Fruit fly (Drosophila melanogaster) whole organism, prepupa: ENCODE results near the gene CG32719.

ENCODE experiments used
- Blimp-1 ChIP-seq: fragments of 200-800 bp; sonication (Bioruptor generic); optimal IDR thresholded peaks from 3 replicates; lab custom pipeline; 2017; ENCODE audit warnings: missing biosample characterization, missing genetic modification characterization, mild to moderate bottlenecking, moderate library complexity, missing genetic modification reagents
- CG10669 ChIP-seq: fragments of 200-800 bp; sonication (Bioruptor generic); optimal IDR thresholded peaks from 3 replicates; lab custom pipeline; 2018; ENCODE audit warnings: missing biosample characterization, mild to moderate bottlenecking, missing genetic modification characterization, moderate library complexity
- CG11294 ChIP-seq: fragments of 200-800 bp; sonication (Bioruptor generic); IDR thresholded peaks from 2 replicates; pipeline ENCODE4 v1.3.6; 2022; ENCODE audit warnings: missing biosample characterization, missing genetic modification characterization
- CG15336 ChIP-seq: fragments of 200-800 bp; sonication (Bioruptor generic); IDR thresholded peaks from 2 replicates; pipeline ENCODE4 v1.3.6; 2022; ENCODE audit warnings: missing biosample characterization, missing genetic modification characterization
- CG16779 ChIP-seq: fragments of 200-800 bp; sonication (Bioruptor generic); optimal IDR thresholded peaks from 3 replicates; lab custom pipeline; 2017; ENCODE audit warnings: missing biosample characterization, mild to moderate bottlenecking, missing genetic modification characterization
- CG31627 ChIP-seq: fragments of 200-800 bp; sonication (Bioruptor generic); optimal IDR thresholded peaks from 3 replicates; lab custom pipeline; 2016; ENCODE audit warnings: missing biosample characterization, missing genetic modification characterization
- CG32006 ChIP-seq: fragments of 200-800 bp; sonication (Bioruptor generic); optimal IDR thresholded peaks from 3 replicates; lab custom pipeline; 2017; ENCODE audit warnings: missing biosample characterization, mild to moderate bottlenecking, missing genetic modification characterization
- CG6792 ChIP-seq: fragments of 200-800 bp; sonication (Bioruptor generic); optimal IDR thresholded peaks from 3 replicates; lab custom pipeline; 2016; ENCODE audit warnings: missing biosample characterization, missing genetic modification characterization
- CG6854 ChIP-seq: fragments of 200-800 bp; sonication (Bioruptor generic); optimal IDR thresholded peaks from 2 replicates; lab custom pipeline; 2017; ENCODE audit warnings: missing biosample characterization, mild to moderate bottlenecking, missing genetic modification characterization
- CG7368 ChIP-seq: fragments of 200-800 bp; sonication (Bioruptor generic); optimal IDR thresholded peaks from 3 replicates; lab custom pipeline; 2016; ENCODE audit warnings: missing biosample characterization, missing genetic modification characterization
- CG9139 ChIP-seq: fragments of 200-800 bp; sonication (Bioruptor generic); optimal IDR thresholded peaks from 3 replicates; lab custom pipeline; 2017; ENCODE audit warnings: missing biosample characterization, mild to moderate bottlenecking, missing genetic modification characterization
- Eip75B ChIP-seq: fragments of 200-800 bp; sonication (Bioruptor generic); optimal IDR thresholded peaks from 3 replicates; lab custom pipeline; 2016; ENCODE audit warnings: missing biosample characterization, missing genetic modification characterization
- Eip78C ChIP-seq: fragments of 200-800 bp; sonication (Bioruptor generic); peaks from one replicate; lab custom pipeline; 2016; ENCODE audit warnings: missing biosample characterization, missing genetic modification characterization
- Eip93F ChIP-seq: fragments of 200-800 bp; sonication (Bioruptor generic); optimal IDR thresholded peaks from 2 replicates; lab custom pipeline; 2016; ENCODE audit warnings: missing biosample characterization, mild to moderate bottlenecking, missing genetic modification characterization
- Ets21C ChIP-seq: fragments of 200-800 bp; sonication (Bioruptor generic); optimal IDR thresholded peaks from 3 replicates; lab custom pipeline; 2016; ENCODE audit warnings: missing biosample characterization, missing genetic modification characterization
- Hr38 ChIP-seq: sonication (Bioruptor generic); optimal IDR thresholded peaks from 2 replicates; lab custom pipeline; 2016; ENCODE audit warnings: missing biosample characterization, missing genetic modification characterization
- Hr39 ChIP-seq: fragments of 200-800 bp; sonication (Bioruptor generic); optimal IDR thresholded peaks from 2 replicates; lab custom pipeline; 2016; ENCODE audit warnings: missing biosample characterization, missing genetic modification characterization
- Hr4 ChIP-seq: fragments of 200-800 bp; sonication (Bioruptor generic); optimal IDR thresholded peaks from 3 replicates; lab custom pipeline; 2016; ENCODE audit warnings: missing biosample characterization, missing genetic modification characterization
- Lpt ChIP-seq: fragments of 200-800 bp; sonication (Bioruptor generic); optimal IDR thresholded peaks from 3 replicates; lab custom pipeline; 2016; ENCODE audit warnings: missing biosample characterization, missing genetic modification characterization
- Met ChIP-seq: fragments of 200-800 bp; sonication (Bioruptor generic); optimal IDR thresholded peaks from 3 replicates; lab custom pipeline; 2016; ENCODE audit warnings: missing biosample characterization, missing genetic modification characterization
- OdsH ChIP-seq: fragments of 200-800 bp; sonication (Bioruptor generic); optimal IDR thresholded peaks from 3 replicates; lab custom pipeline; 2016; ENCODE audit warnings: missing biosample characterization, missing genetic modification characterization
- Smox ChIP-seq: fragments of 200-800 bp; sonication (Bioruptor generic); optimal IDR thresholded peaks from 3 replicates; lab custom pipeline; 2016; ENCODE audit warnings: missing biosample characterization, missing genetic modification characterization
- Sox102F ChIP-seq: fragments of 200-800 bp; sonication (Bioruptor generic); optimal IDR thresholded peaks from 2 replicates; lab custom pipeline; 2016; ENCODE audit warnings: missing biosample characterization, mild to moderate bottlenecking, missing genetic modification characterization
- Sox14 ChIP-seq: fragments of 200-800 bp; sonication (Bioruptor generic); optimal IDR thresholded peaks from 3 replicates; lab custom pipeline; 2016; ENCODE audit warnings: missing biosample characterization, missing genetic modification characterization
- achi ChIP-seq: fragments of 200-800 bp; sonication (Bioruptor generic); optimal IDR thresholded peaks from 3 replicates; lab custom pipeline; 2016; ENCODE audit warnings: missing biosample characterization, missing genetic modification characterization
- acj6 ChIP-seq: fragments of 200-800 bp; sonication (Bioruptor generic); optimal IDR thresholded peaks from 3 replicates; lab custom pipeline; 2016; ENCODE audit warnings: missing biosample characterization, missing genetic modification characterization
- cyc ChIP-seq: fragments of 200-800 bp; sonication (Bioruptor generic); optimal IDR thresholded peaks from 3 replicates; lab custom pipeline; 2016; ENCODE audit warnings: missing biosample characterization, missing genetic modification characterization
- dac ChIP-seq: fragments of 200-800 bp; sonication (Bioruptor generic); optimal IDR thresholded peaks from 2 replicates; lab custom pipeline; 2017; ENCODE audit warnings: missing biosample characterization, mild to moderate bottlenecking, missing genetic modification characterization
- dsx ChIP-seq: fragments of 200-800 bp; optimal IDR thresholded peaks from 3 replicates; lab custom pipeline; 2019; ENCODE audit warnings: missing biosample characterization, mild to moderate bottlenecking, missing genetic modification characterization, moderate library complexity; ENCODE audit not compliant: poor library complexity, severe bottlenecking
- esn ChIP-seq: fragments of 200-800 bp; sonication (Bioruptor generic); optimal IDR thresholded peaks from 2 replicates; lab custom pipeline; 2016; ENCODE audit warnings: missing biosample characterization, mild to moderate bottlenecking, missing genetic modification characterization, moderate library complexity
- fd59A ChIP-seq: fragments of 200-800 bp; sonication (Bioruptor generic); optimal IDR thresholded peaks from 2 replicates; lab custom pipeline; 2017; ENCODE audit warnings: missing biosample characterization, mild to moderate bottlenecking, missing genetic modification characterization, missing genetic modification reagents
- fd85E ChIP-seq: fragments of 200-800 bp; sonication (Bioruptor generic); optimal IDR thresholded peaks from 3 replicates; lab custom pipeline; 2016; ENCODE audit warnings: missing biosample characterization, missing genetic modification characterization
- lz ChIP-seq: fragments of 200-800 bp; sonication (Bioruptor generic); optimal IDR thresholded peaks from 3 replicates; lab custom pipeline; 2016; ENCODE audit warnings: missing biosample characterization, missing genetic modification characterization
- net ChIP-seq: fragments of 200-800 bp; sonication (Bioruptor generic); optimal IDR thresholded peaks from 3 replicates; lab custom pipeline; 2016; ENCODE audit warnings: missing biosample characterization, missing genetic modification characterization
- pdm3 ChIP-seq: fragments of 200-800 bp; sonication (Bioruptor generic); optimal IDR thresholded peaks from 3 replicates; lab custom pipeline; 2016; ENCODE audit warnings: missing biosample characterization, missing genetic modification characterization
- svp ChIP-seq: fragments of 200-800 bp; sonication (Bioruptor generic); peaks from one replicate; lab custom pipeline; 2016; ENCODE audit warnings: missing biosample characterization, missing genetic modification characterization
- topi ChIP-seq: fragments of 200-800 bp; sonication (Bioruptor generic); optimal IDR thresholded peaks from 3 replicates; lab custom pipeline; 2016; ENCODE audit warnings: missing biosample characterization, missing genetic modification characterization

CG32719 gene

dm6 chrX:7490927-7491326 lies 56.9 kb downstream of the CG32719 start (continued):
- TF ChIP-seq Hr38 (GFP tag; lab: Kevin White, UChicago) (no peak), pdm3 (GFP tag; lab: Kevin White, UChicago) (peak; percentile 59), Hr39 (peak; percentile 60), fd85E (no peak), acj6 (GFP tag; lab: Kevin White, UChicago) (peak; percentile 66), CG11294 (GFP tag; lab: Robert Waterston, UW) (no peak), OdsH (peak; percentile 60), Eip93F (peak; percentile 29), lz (peak; percentile 59), CG16779 (tag; lab: Kevin White, UChicago) (no peak), Eip75B (GFP tag; lab: Kevin White, UChicago) (peak; percentile 47), dac (GFP tag; lab: Kevin White, UChicago) (peak; percentile 22), net (peak; percentile 38), Met (GFP tag; lab: Kevin White, UChicago) (peak; percentile 67), CG7368 (peak; percentile 36), Hr4 (GFP tag; lab: Kevin White, UChicago) (peak; percentile 19), Sox14 (GFP tag; lab: Kevin White, UChicago) (peak; percentile 40)
- TF ChIP-seq, all 60 proteins: peak for 48

- TF ChIP-seq CG9139 (no peak), esn (GFP tag; lab: Kevin White, UChicago) (no peak), CG6854 (GFP tag; lab: Kevin White, UChicago) (no peak), Blimp-1 (no peak), CG16779 (tag; lab: Kevin White, UChicago) (no peak), cyc (GFP tag; lab: Kevin White, UChicago) (no peak), CG15336 (GFP tag; lab: Robert Waterston, UW) (no peak), CG32006 (GFP tag; lab: Kevin White, UChicago) (no peak)
Observed at dm6 chrX:7488254-7488653, 59.5 kb downstream of the CG32719 start.

DNA sequence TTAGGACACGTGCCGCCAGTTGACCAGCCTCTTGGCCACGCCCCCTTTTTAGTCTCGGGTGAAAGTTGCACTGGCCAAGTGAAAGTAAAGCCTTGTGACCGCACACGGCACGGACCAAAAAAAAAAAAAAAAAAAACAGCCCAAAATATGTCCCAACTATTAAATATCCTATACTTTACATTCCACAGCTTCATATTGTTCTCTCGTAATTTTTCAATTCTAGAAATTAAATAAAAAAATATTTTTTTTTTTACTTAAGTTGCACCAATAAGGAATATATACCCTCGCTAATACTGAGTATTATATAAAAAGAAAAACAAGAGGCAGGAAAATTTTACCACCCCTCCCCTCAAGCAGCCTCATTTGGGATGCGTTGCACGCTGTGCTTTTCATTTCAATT lies 61.5 kb downstream of the CG32719 start:
- TF ChIP-seq Eip78C (GFP tag; lab: Kevin White, UChicago), result peak; percentile 27
- no peak for TF ChIP-seq topi

dm6 chrX:7475204-7475759 lies 72.5 kb downstream of the CG32719 start:
- no peak for TF ChIP-seq OdsH
- no peak for TF ChIP-seq CG15336 (GFP tag; lab: Robert Waterston, UW)
- TF ChIP-seq achi (GFP tag; lab: Kevin White, UChicago), result no peak
- peak; percentile 35 for TF ChIP-seq cyc (GFP tag; lab: Kevin White, UChicago)
- TF ChIP-seq topi, result peak; percentile 9
- TF ChIP-seq Lpt (GFP tag; lab: Kevin White, UChicago), result no peak
- TF ChIP-seq CG10669 (GFP tag; lab: Kevin White, UChicago), result no peak
- no peak for TF ChIP-seq fd59A (GFP tag; lab: Kevin White, UChicago)
- TF ChIP-seq dsx (GFP tag; lab: Kevin White, UChicago), result no peak
- peak; percentile 19 for TF ChIP-seq Ets21C (GFP tag; lab: Kevin White, UChicago)
- TF ChIP-seq CG6792 (GFP tag; lab: Kevin White, UChicago), result peak; percentile 28
- TF ChIP-seq Smox (GFP tag; lab: Kevin White, UChicago), result peak; percentile 34
- peak; percentile 34 for TF ChIP-seq Eip78C (GFP tag; lab: Kevin White, UChicago)
- TF ChIP-seq Hr39, result peak; percentile 25
- peak; percentile 60 for TF ChIP-seq esn (GFP tag; lab: Kevin White, UChicago)
- peak; percentile 26 for TF ChIP-seq Met (GFP tag; lab: Kevin White, UChicago)
- peak; percentile 59 for TF ChIP-seq CG31627 (GFP tag; lab: Kevin White, UChicago)
- TF ChIP-seq CG32006 (GFP tag; lab: Kevin White, UChicago), result no peak
- TF ChIP-seq Hr4 (GFP tag; lab: Kevin White, UChicago), result no peak
- peak; percentile 36 for TF ChIP-seq lz
- TF ChIP-seq Sox102F (GFP tag; lab: Kevin White, UChicago), result peak; percentile 18
- TF ChIP-seq svp (GFP tag; lab: Kevin White, UChicago), result peak; percentile 78
- TF ChIP-seq Sox14 (GFP tag; lab: Kevin White, UChicago), result no peak
- TF ChIP-seq Blimp-1, result no peak
